Fruit fly (Drosophila melanogaster): ENCODE results near the gene CG14292.

The CG14292 gene

DNA sequence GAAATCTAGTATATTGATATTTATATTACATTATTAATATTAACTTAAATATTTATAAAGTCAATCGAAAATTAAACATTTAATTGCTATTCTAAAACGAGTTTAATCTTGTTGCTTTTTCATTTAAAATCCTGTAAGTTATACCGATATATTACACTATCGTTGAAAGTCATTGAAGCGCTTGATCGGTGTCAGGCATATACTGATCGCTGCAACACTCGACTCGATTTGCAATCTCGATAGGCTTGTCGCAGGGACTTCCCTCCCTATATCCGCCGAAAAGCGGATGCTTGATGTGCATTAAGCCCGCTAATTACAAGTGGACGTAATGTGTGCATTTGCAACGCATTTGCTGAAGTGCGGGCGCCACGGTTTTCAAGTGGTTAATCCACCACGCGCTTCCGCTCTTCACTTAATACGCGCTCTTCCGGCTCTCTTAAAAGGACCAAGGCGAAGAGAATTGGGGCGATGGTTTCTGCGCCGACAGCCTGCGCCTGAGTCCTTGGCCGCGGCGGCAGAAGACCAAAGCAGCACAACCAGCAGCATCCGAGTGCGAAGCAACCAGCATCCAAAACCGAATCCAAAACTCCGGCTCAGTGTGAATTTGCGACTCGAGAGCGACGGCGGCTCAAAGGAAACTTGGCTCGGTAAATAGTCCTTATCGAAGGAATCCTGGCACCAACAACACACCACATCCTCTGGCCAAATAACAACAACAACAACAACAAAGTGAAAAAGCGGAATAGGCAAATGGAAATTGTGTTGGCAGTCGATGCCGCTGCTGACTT, 23.7 kb upstream of the CG14292 start, which contains the start of gene CG42613 (continued):
- TF ChIP-seq CG12236 (GFP tag; optimal IDR thresholded peaks at IDR 0.05) (peak; percentile 58), trh (GFP tag; optimal IDR thresholded peaks at IDR 0.05) (no peak), CG3163 (GFP tag; optimal IDR thresholded peaks at IDR 0.05) (peak; percentile 89), Asciz (GFP tag; optimal IDR thresholded peaks at IDR 0.05) (peak; percentile 81), CoRest (tag; optimal IDR thresholded peaks at IDR 0.05) (peak; percentile 71), B-H1 (GFP tag; IDR thresholded peaks at IDR 0.05) (peak; percentile 14; the same call in 1 of the 3 replicates), Pdp1 (GFP tag; optimal IDR thresholded peaks at IDR 0.05) (peak in 1 of 2 experiments; percentile 20), CG13775 (GFP tag; optimal IDR thresholded peaks at IDR 0.05) (peak; percentile 85), sens (GFP tag) (peak; percentile 88), CG16813 (GFP tag; IDR thresholded peaks at IDR 0.05; ENCODE audit: partially characterized antibody) (peak; percentile 81), Dll (GFP tag; IDR thresholded peaks at IDR 0.05; ENCODE audit: partially characterized antibody) (peak; percentile 72; the same call in 3 of the 4 replicates), H2.0 (GFP tag; IDR thresholded peaks at IDR 0.05) (peak; percentile 72; the same call in 1 of the 2 replicates), CG3281 (GFP tag; optimal IDR thresholded peaks at IDR 0.05) (peak; percentile 79), toy (GFP tag; IDR thresholded peaks at IDR 0.05) (peak; percentile 32; the same call in 1 of the 2 replicates), CG10543 (GFP tag; optimal IDR thresholded peaks at IDR 0.05) (no peak), mld (GFP tag; IDR thresholded peaks at IDR 0.05; ENCODE audit: partially characterized antibody) (peak; percentile 25; the same call in 1 of the 3 replicates), dysf (GFP tag; IDR thresholded peaks at IDR 0.05) (peak; percentile 45; the same call in 2 of the 3 replicates), rib (GFP tag; IDR thresholded peaks at IDR 0.05) (0 out of 2 replicates have a peak, but pooled peaks have one; percentile 8), CG1792 (GFP tag; optimal IDR thresholded peaks at IDR 0.05) (no peak), crp (GFP tag; optimal IDR thresholded peaks at IDR 0.05) (no peak), fd96Cb (tag; optimal IDR thresholded peaks at IDR 0.05) (peak; percentile 54), CG7928 (GFP tag; optimal IDR thresholded peaks at IDR 0.05) (peak; percentile 23), CG17186 (GFP tag; optimal IDR thresholded peaks at IDR 0.05) (peak; percentile 72), chinmo (GFP tag; IDR thresholded peaks at IDR 0.05; ENCODE audit: partially characterized antibody) (0 out of 4 replicates have a peak, but pooled peaks have one; percentile 48), CG9437 (GFP tag; optimal IDR thresholded peaks at IDR 0.05) (peak; percentile 62), CG1602 (GFP tag; optimal IDR thresholded peaks at IDR 0.05) (no peak), CG7556 (GFP tag; optimal IDR thresholded peaks at IDR 0.05) (peak; percentile 48), CG17385 (GFP tag; optimal IDR thresholded peaks at IDR 0.05) (peak; percentile 58), oc (tag; optimal IDR thresholded peaks at IDR 0.05) (peak; percentile 19), CG14710 (tag; optimal IDR thresholded peaks at IDR 0.05) (peak; percentile 71), B-H2 (GFP tag; optimal IDR thresholded peaks at IDR 0.05) (no peak), CG5180 (GFP tag; optimal IDR thresholded peaks at IDR 0.05) (peak; percentile 57), CG10654 (GFP tag; optimal IDR thresholded peaks at IDR 0.05) (peak; percentile 72), CG13424 (tag; optimal IDR thresholded peaks at IDR 0.05) (no peak), Elba2 (GFP tag; optimal IDR thresholded peaks at IDR 0.05) (no peak), trem (tag; optimal IDR thresholded peaks at IDR 0.05) (peak; percentile 36), CG2678 (tag; optimal IDR thresholded peaks at IDR 0.05) (peak; percentile 23), Oaz (GFP tag; IDR thresholded peaks at IDR 0.05) (peak; percentile 60; the same call in 1 of the 2 replicates), gfzf (GFP tag; optimal IDR thresholded peaks at IDR 0.05) (peak; percentile 1), CG9215 (GFP tag; IDR thresholded peaks at IDR 0.05) (no peak), CG9876 (GFP tag; optimal IDR thresholded peaks at IDR 0.05) (peak; percentile 19), HLH4C (GFP tag; IDR thresholded peaks at IDR 0.05; ENCODE audit: partially characterized antibody) (0 out of 3 replicates have a peak, but pooled peaks have one; percentile 60), Taf1 (GFP tag; IDR thresholded peaks at IDR 0.05) (0 out of 2 replicates have a peak, but pooled peaks have one; percentile 18), ac (GFP tag; optimal IDR thresholded peaks at IDR 0.05) (no peak), H15 (GFP tag; IDR thresholded peaks at IDR 0.05) (peak; percentile 53; the same call in 1 of the 3 replicates), Aef1 (GFP tag; IDR thresholded peaks at IDR 0.05) (peak; percentile 53; the same call in 2 of the 3 replicates), HHEX (GFP tag; optimal IDR thresholded peaks at IDR 0.05) (peak; percentile 80)
